Fruit fly (Drosophila melanogaster) whole organism, embryonic: ENCODE results near the gene uncNacbeta.

Experiments
- Antp ChIP-seq: fragments of 200-800 bp; sonication (Bioruptor generic); optimal IDR thresholded peaks from 3 replicates; lab custom pipeline; 2016; ENCODE audit warnings: missing biosample characterization, missing genetic modification characterization
- Awh ChIP-seq: fragments of 200-800 bp; sonication (Bioruptor generic); IDR thresholded peaks from 2 replicates; pipeline ENCODE4, ENCODE4 v1.3.6; 2022; ENCODE audit warnings: missing biosample characterization, missing genetic modification characterization
- CG10147 ChIP-seq: fragments of 200-800 bp; sonication (Bioruptor generic); optimal IDR thresholded peaks from 2 replicates; lab custom pipeline; 2019; ENCODE audit warnings: missing biosample characterization, mild to moderate bottlenecking, missing genetic modification characterization, moderate library complexity
- CG10274 ChIP-seq: fragments of 200-800 bp; sonication (Bioruptor generic); optimal IDR thresholded peaks from 3 replicates; lab custom pipeline; 2017; ENCODE audit warnings: missing biosample characterization, mild to moderate bottlenecking, missing genetic modification characterization
- CG11093 ChIP-seq: fragments of 200-800 bp; sonication (Bioruptor generic); IDR thresholded peaks from 3 replicates; pipeline ENCODE4 v1.3.6; 2022; ENCODE audit warnings: missing biosample characterization, missing genetic modification characterization
- CG12071 ChIP-seq: fragments of 200-800 bp; sonication (Bioruptor generic); optimal IDR thresholded peaks from 3 replicates; lab custom pipeline; 2018; ENCODE audit warnings: missing biosample characterization, mild to moderate bottlenecking, missing genetic modification characterization
- CG15269 ChIP-seq: fragments of 200-800 bp; sonication (Bioruptor generic); optimal IDR thresholded peaks from 2 replicates; lab custom pipeline; 2018; ENCODE audit warnings: missing biosample characterization, mild to moderate bottlenecking, missing genetic modification characterization, moderate library complexity
- CG16779 ChIP-seq: fragments of 200-800 bp; sonication (Bioruptor generic); IDR thresholded peaks from 2 replicates; pipeline ENCODE4 v1.3.6; 2022; ENCODE audit warnings: missing biosample characterization, missing genetic modification characterization
- CG18599 ChIP-seq: fragments of 200-800 bp; sonication (Bioruptor generic); optimal IDR thresholded peaks from 3 replicates; lab custom pipeline; 2017; ENCODE audit warnings: missing biosample characterization, missing genetic modification characterization, mild to moderate bottlenecking, moderate library complexity, missing genetic modification reagents
- CG18764 ChIP-seq: fragments of 200-800 bp; sonication (Bioruptor generic); optimal IDR thresholded peaks from 3 replicates; lab custom pipeline; 2016; ENCODE audit warnings: missing biosample characterization, missing genetic modification characterization
- CG2712 ChIP-seq: fragments of 200-800 bp; optimal IDR thresholded peaks from 3 replicates; lab custom pipeline; 2019; ENCODE audit warnings: missing biosample characterization, mild to moderate bottlenecking, missing genetic modification characterization, moderate library complexity
- CG31365 ChIP-seq: fragments of 200-800 bp; sonication (Bioruptor generic); optimal IDR thresholded peaks from 2 replicates; lab custom pipeline; 2018; ENCODE audit warnings: missing biosample characterization, mild to moderate bottlenecking, missing genetic modification characterization
- CG3995 ChIP-seq: fragments of 200-800 bp; sonication (Bioruptor generic); optimal IDR thresholded peaks from 3 replicates; lab custom pipeline; 2016; ENCODE audit warnings: missing biosample characterization, missing genetic modification characterization
- CG6654 ChIP-seq: fragments of 200-800 bp; sonication (Bioruptor generic); optimal IDR thresholded peaks from 2 replicates; lab custom pipeline; 2017; ENCODE audit warnings: missing biosample characterization, mild to moderate bottlenecking, missing genetic modification characterization
- CG8478 ChIP-seq: fragments of >200 bp; optimal IDR thresholded peaks from 2 replicates; lab custom pipeline; 2018
- CG9876 ChIP-seq: fragments of 200-800 bp; sonication (Bioruptor generic); optimal IDR thresholded peaks from 2 replicates; lab custom pipeline; 2016; ENCODE audit warnings: missing biosample characterization, missing genetic modification characterization
- CkIIα-i1 ChIP-seq: fragments of 200-800 bp; sonication (Bioruptor generic); IDR thresholded peaks from 2 replicates; pipeline ENCODE4 v1.3.6; 2022; ENCODE audit warnings: missing biosample characterization, missing genetic modification characterization
- Dip3 ChIP-seq: fragments of 200-800 bp; sonication (Bioruptor generic); optimal IDR thresholded peaks from 3 replicates; lab custom pipeline; 2016; ENCODE audit warnings: missing biosample characterization, missing genetic modification characterization
- Mes4 ChIP-seq: fragments of 200-800 bp; sonication (Bioruptor generic); optimal IDR thresholded peaks from 2 replicates; lab custom pipeline; 2016; ENCODE audit warnings: missing biosample characterization, missing genetic modification characterization
- Usf ChIP-seq: fragments of 200-800 bp; sonication (Bioruptor generic); optimal IDR thresholded peaks from 2 replicates; lab custom pipeline; 2017; ENCODE audit warnings: missing genotype, missing biosample characterization, missing genetic modification characterization
- YL-1 ChIP-seq: fragments of 200-800 bp; sonication (Bioruptor generic); optimal IDR thresholded peaks from 3 replicates; lab custom pipeline; 2017; ENCODE audit warnings: missing biosample characterization, mild to moderate bottlenecking, missing genetic modification characterization
- ap ChIP-seq: fragments of 200-800 bp; sonication (Bioruptor generic); IDR thresholded peaks from 2 replicates; pipeline ENCODE4 v1.3.6; 2022; ENCODE audit warnings: missing biosample characterization, missing genetic modification characterization
- az2 ChIP-seq: fragments of 200-800 bp; sonication (Bioruptor generic); optimal IDR thresholded peaks from 3 replicates; lab custom pipeline; 2016; ENCODE audit warnings: missing biosample characterization, missing genetic modification characterization
- bcd ChIP-seq: fragments of 200-800 bp; sonication (Bioruptor generic); optimal IDR thresholded peaks from 2 replicates; lab custom pipeline; 2017; ENCODE audit warnings: missing biosample characterization, mild to moderate bottlenecking, missing genetic modification characterization
- btn ChIP-seq: fragments of 200-800 bp; sonication (Bioruptor generic); optimal IDR thresholded peaks from 2 replicates; lab custom pipeline; 2016; ENCODE audit warnings: missing biosample characterization, missing genetic modification characterization
- chif ChIP-seq, 2 experiments: fragments of 200-800 bp; sonication (Bioruptor generic); optimal IDR thresholded peaks; 3 replicates each; lab custom pipeline; 2016; ENCODE audit warnings: missing biosample characterization in 2 of 2, missing genetic modification characterization in 2 of 2
- chinmo ChIP-seq: fragments of 200-800 bp; sonication (Bioruptor generic); IDR thresholded peaks from 4 replicates; pipeline ENCODE4 v1.3.6; 2022; ENCODE audit warnings: missing biosample characterization, missing genetic modification characterization; ENCODE audit not compliant: partially characterized antibody
- ci ChIP-seq: fragments of 200-800 bp; sonication (Bioruptor generic); IDR thresholded peaks from 3 replicates; pipeline ENCODE4 v1.3.6; 2022; ENCODE audit warnings: missing biosample characterization, missing genetic modification characterization
- crc ChIP-seq: fragments of 200-800 bp; sonication (Bioruptor generic); optimal IDR thresholded peaks from 2 replicates; lab custom pipeline; 2016; ENCODE audit warnings: missing biosample characterization, missing genetic modification characterization
- dan ChIP-seq: fragments of 200-800 bp; sonication (Bioruptor generic); IDR thresholded peaks from 2 replicates; pipeline ENCODE4 v1.3.6; 2022; ENCODE audit warnings: missing biosample characterization, missing genetic modification characterization
- dysf ChIP-seq: fragments of 200-800 bp; sonication (Bioruptor generic); IDR thresholded peaks from 3 replicates; pipeline ENCODE4 v1.3.6; 2022; ENCODE audit warnings: missing biosample characterization, missing genetic modification characterization
- ems ChIP-seq: fragments of 200-800 bp; sonication (Bioruptor generic); optimal IDR thresholded peaks from 3 replicates; lab custom pipeline; 2016; ENCODE audit warnings: missing biosample characterization, missing genetic modification characterization
- fd96Cb ChIP-seq: fragments of 200-800 bp; sonication (Bioruptor generic); optimal IDR thresholded peaks from 2 replicates; lab custom pipeline; 2018; ENCODE audit warnings: missing biosample characterization, mild to moderate bottlenecking, missing genetic modification characterization, moderate library complexity
- gce ChIP-seq: fragments of 200-800 bp; sonication (Bioruptor generic); IDR thresholded peaks from 3 replicates; pipeline ENCODE4 v1.3.6; 2022; ENCODE audit warnings: missing biosample characterization, missing genetic modification characterization
- jumu ChIP-seq: fragments of 200-800 bp; sonication (Bioruptor generic); optimal IDR thresholded peaks from 3 replicates; lab custom pipeline; 2016; ENCODE audit warnings: missing biosample characterization, missing genetic modification characterization
- klu ChIP-seq: fragments of 200-800 bp; sonication (Bioruptor generic); IDR thresholded peaks from 2 replicates; pipeline ENCODE4 v1.3.6; 2022; ENCODE audit warnings: missing biosample characterization, missing genetic modification characterization
- lbe ChIP-seq: fragments of 200-800 bp; sonication (Bioruptor generic); optimal IDR thresholded peaks from 2 replicates; lab custom pipeline; 2016; ENCODE audit warnings: missing biosample characterization, mild to moderate bottlenecking, missing genetic modification characterization
- nau ChIP-seq: fragments of 200-800 bp; sonication (Bioruptor generic); optimal IDR thresholded peaks from 3 replicates; lab custom pipeline; 2017; ENCODE audit warnings: missing biosample characterization, mild to moderate bottlenecking, missing genetic modification characterization, missing genetic modification reagents
- nerfin-2 ChIP-seq: fragments of 200-800 bp; sonication (Bioruptor generic); IDR thresholded peaks from 2 replicates; pipeline ENCODE4 v1.3.6; 2022; ENCODE audit warnings: missing biosample characterization, missing genetic modification characterization; ENCODE audit not compliant: partially characterized antibody
- org-1 ChIP-seq: fragments of 200-800 bp; sonication (Bioruptor generic); optimal IDR thresholded peaks from 2 replicates; lab custom pipeline; 2017; ENCODE audit warnings: missing biosample characterization, missing genetic modification characterization
- otp ChIP-seq: fragments of 200-800 bp; sonication (Bioruptor generic); IDR thresholded peaks from 3 replicates; pipeline ENCODE4, ENCODE4 v1.3.6; 2022; ENCODE audit warnings: missing biosample characterization, missing genetic modification characterization
- pan ChIP-seq, 4 experiments: fragments of >200 bp in 3 of 4; fragments of 200-800 bp in 1 of 4; sonication (Bioruptor generic) in 1 of 4; optimal IDR thresholded peaks in 3 of 4; IDR thresholded peaks in 1 of 4; 2 replicates each; pipeline versions ENCODE4 v1.3.6 to Lab custom; 2017 to 2022; ENCODE audit warnings: missing biosample characterization in 2 of 4, missing genetic modification characterization in 2 of 4, mixed read lengths in 1 of 4
- pnt ChIP-seq: fragments of 200-800 bp; sonication (Bioruptor generic); optimal IDR thresholded peaks from 3 replicates; lab custom pipeline; 2016; ENCODE audit warnings: missing biosample characterization, missing genetic modification characterization
- prd ChIP-seq, 3 experiments: fragments of >200 bp in 2 of 3; fragments of 200-800 bp in 1 of 3; sonication (Bioruptor generic) in 1 of 3; optimal IDR thresholded peaks in 2 of 3; IDR thresholded peaks in 1 of 3; 2 replicates in 2 of 3; 3 replicates in 1 of 3; pipeline versions ENCODE4 v1.3.6 to Lab custom; 2017 to 2022; ENCODE audit warnings: missing biosample characterization in 1 of 3, missing genetic modification characterization in 1 of 3
- salm ChIP-seq: fragments of 200-800 bp; sonication (Bioruptor generic); optimal IDR thresholded peaks from 2 replicates; lab custom pipeline; 2018; ENCODE audit warnings: missing biosample characterization, mild to moderate bottlenecking, missing genetic modification characterization
- schlank ChIP-seq: fragments of 200-800 bp; sonication (Bioruptor generic); optimal IDR thresholded peaks from 2 replicates; lab custom pipeline; 2018; ENCODE audit warnings: missing biosample characterization, mild to moderate bottlenecking, missing genetic modification characterization
- sim ChIP-seq: fragments of 200-800 bp; sonication (Bioruptor generic); IDR thresholded peaks from 2 replicates; pipeline ENCODE4 v1.3.6; 2022; ENCODE audit warnings: missing biosample characterization, missing genetic modification characterization
- sna ChIP-seq: fragments of 200-800 bp; sonication (Bioruptor generic); IDR thresholded peaks from 2 replicates; pipeline ENCODE4 v1.3.6; 2022; ENCODE audit warnings: missing biosample characterization, missing genetic modification characterization; ENCODE audit not compliant: partially characterized antibody
- trem ChIP-seq: fragments of 200-800 bp; optimal IDR thresholded peaks from 3 replicates; lab custom pipeline; 2019; ENCODE audit warnings: missing biosample characterization, mild to moderate bottlenecking, missing genetic modification characterization, moderate library complexity
- trh ChIP-seq: fragments of 200-800 bp; sonication (Bioruptor generic); optimal IDR thresholded peaks from 2 replicates; lab custom pipeline; 2016; ENCODE audit warnings: missing biosample characterization, missing genetic modification characterization
- vnd ChIP-seq: fragments of 200-800 bp; sonication (Bioruptor generic); IDR thresholded peaks from 3 replicates; pipeline ENCODE4 v1.3.6; 2022; ENCODE audit warnings: missing biosample characterization, missing genetic modification characterization; ENCODE audit not compliant: partially characterized antibody

The uncNacbeta gene

dm6 chr2L:602439-602879 is 38.8 kb upstream of the uncNacbeta start, which contains the start of gene CG13689 (continued):
- TF ChIP-seq ap (GFP tag; lab: Robert Waterston, UW) = no peak
- TF ChIP-seq gce (GFP tag; lab: Robert Waterston, UW) = no peak
- no peak for TF ChIP-seq dan (GFP tag; lab: Robert Waterston, UW)
- no peak for TF ChIP-seq prd (optimal IDR thresholded peaks at IDR 0.05; lab: Kevin White, UChicago)
- peak; percentile 61; the same call in 2 of the 3 replicates for TF ChIP-seq prd (GFP tag; IDR thresholded peaks at IDR 0.05; lab: Robert Waterston, UW)
- TF ChIP-seq CG31365 (tag; lab: Kevin White, UChicago) = peak; percentile 56
- no peak for TF ChIP-seq btn (GFP tag; lab: Kevin White, UChicago)
- no peak for TF ChIP-seq trh (GFP tag; lab: Kevin White, UChicago)
- TF ChIP-seq Dip3 (GFP tag; lab: Kevin White, UChicago) = peak; percentile 13
- TF ChIP-seq dysf = peak; percentile 71
- TF ChIP-seq sim (GFP tag; lab: Robert Waterston, UW) = no peak
- peak; percentile 32 for TF ChIP-seq ems
- peak; percentile 82 for TF ChIP-seq CG3995
- TF ChIP-seq ci (GFP tag; lab: Robert Waterston, UW) = 0 out of 3 replicates have a peak, but pooled peaks have one; percentile 37
- TF ChIP-seq jumu = no peak
- TF ChIP-seq CG10147 = no peak
- no peak for TF ChIP-seq vnd
- no peak for TF ChIP-seq salm (tag; lab: Kevin White, UChicago)
- no peak for TF ChIP-seq CG11093 (GFP tag; lab: Robert Waterston, UW)
- no peak for TF ChIP-seq CG16779
- no peak for TF ChIP-seq CG9876
- no peak; the same call in 1 of the 2 replicates for TF ChIP-seq sna (GFP tag; lab: Robert Waterston, UW)
- TF ChIP-seq trem (tag; lab: Kevin White, UChicago) = peak; percentile 85
- no peak for TF ChIP-seq CG12071 (GFP tag; lab: Kevin White, UChicago)
- TF ChIP-seq CkIIα-i1 (GFP tag; lab: Robert Waterston, UW) = no peak
- no peak for TF ChIP-seq Usf (GFP tag; lab: Kevin White, UChicago)
- no peak for TF ChIP-seq CG10274 (GFP tag; lab: Kevin White, UChicago)
- no peak for TF ChIP-seq Mes4 (GFP tag; lab: Kevin White, UChicago)
- no peak for TF ChIP-seq schlank (tag; lab: Kevin White, UChicago)
- TF ChIP-seq nau (GFP tag; lab: Kevin White, UChicago) = no peak
- TF ChIP-seq CG18764 (GFP tag; lab: Kevin White, UChicago) = peak; percentile 56
- TF ChIP-seq org-1 (GFP tag; lab: Kevin White, UChicago) = no peak
- 0 out of 3 replicates have a peak, but pooled peaks have one; percentile 30 for TF ChIP-seq otp (GFP tag; lab: Robert Waterston, UW)
- no peak for TF ChIP-seq crc
- TF ChIP-seq lbe (GFP tag; lab: Kevin White, UChicago) = no peak
- peak; percentile 22 for TF ChIP-seq Antp (GFP tag; lab: Kevin White, UChicago)
- no peak for TF ChIP-seq chinmo (GFP tag; lab: Robert Waterston, UW)
- peak; percentile 54 for TF ChIP-seq CG18599 (GFP tag; lab: Kevin White, UChicago)
- TF ChIP-seq pan (optimal IDR thresholded peaks at IDR 0.05; lab: Kevin White, UChicago) = no peak
- TF ChIP-seq pan (GFP tag; optimal IDR thresholded peaks at IDR 0.05 in 1 of 2, IDR thresholded peaks at IDR 0.05 in 1 of 2) = no peak
- no peak for TF ChIP-seq Awh
- TF ChIP-seq CG6654 (GFP tag; lab: Kevin White, UChicago) = no peak
- peak; percentile 46 for TF ChIP-seq fd96Cb (tag; lab: Kevin White, UChicago)
- TF ChIP-seq chif (GFP tag; optimal IDR thresholded peaks at IDR 0.05; lab: Kevin White, UChicago) = peak in 1 of 2 experiments; percentile 67
- peak; percentile 64 for TF ChIP-seq YL-1 (GFP tag; lab: Kevin White, UChicago)
- TF ChIP-seq CG2712 = peak; percentile 74
- peak; percentile 59 for TF ChIP-seq bcd
- peak; percentile 70 for TF ChIP-seq az2
- TF ChIP-seq CG15269 (tag; lab: Kevin White, UChicago) = no peak
- no peak for TF ChIP-seq klu (GFP tag; lab: Robert Waterston, UW)
- no peak for TF ChIP-seq nerfin-2 (GFP tag; lab: Robert Waterston, UW)
- no peak for TF ChIP-seq CG8478 (lab: Kevin White, UChicago)
- TF ChIP-seq pnt (GFP tag; lab: Kevin White, UChicago) = peak; percentile 27
